Worm (Caenorhabditis elegans) whole organism, L1 larva: ENCODE data around the gene twk-4.

ENCODE experiments used
- ama-1 ChIP-seq: fragments of 150-350 bp; optimal IDR thresholded peaks from 2 replicates; lab custom pipeline; 2014
- blmp-1 ChIP-seq: fragments of 150-350 bp; optimal IDR thresholded peaks from 2 replicates; lab custom pipeline; 2014; ENCODE audit warnings: missing biosample characterization, missing genetic modification characterization
- ces-1 ChIP-seq: fragments of 150-350 bp; optimal IDR thresholded peaks from 2 replicates; lab custom pipeline; 2014; ENCODE audit warnings: missing biosample characterization, missing genetic modification reagents, missing genetic modification characterization
- fos-1 ChIP-seq: fragments of 150-350 bp; optimal IDR thresholded peaks from 2 replicates; lab custom pipeline; 2014; ENCODE audit warnings: missing biosample characterization, missing genetic modification characterization
- lin-39 ChIP-seq: fragments of 150-350 bp; optimal IDR thresholded peaks from 2 replicates; lab custom pipeline; 2014; ENCODE audit warnings: missing biosample characterization, missing genetic modification reagents, missing genetic modification characterization
- lir-3 ChIP-seq: sonication (generic microtip); optimal IDR thresholded peaks from 2 replicates; lab custom pipeline; 2016; ENCODE audit warnings: mild to moderate bottlenecking, missing genetic modification characterization, moderate library complexity, missing compliant biosample characterization; ENCODE audit not compliant: poor library complexity
- pag-3 ChIP-seq: sonication (generic microtip); optimal IDR thresholded peaks from 2 replicates; lab custom pipeline; 2017; ENCODE audit warnings: missing genetic modification characterization, mild to moderate bottlenecking, missing compliant biosample characterization, antibody characterized with exemption, borderline replicate concordance; ENCODE audit not compliant: insufficient read depth
- pax-3 ChIP-seq: fragments of 200-800 bp; sonication (Bioruptor generic); optimal IDR thresholded peaks from 2 replicates; lab custom pipeline; 2018; ENCODE audit warnings: mild to moderate bottlenecking, missing genetic modification characterization, moderate library complexity, missing compliant biosample characterization
- sup-37 ChIP-seq: fragments of 200-800 bp; sonication (Bioruptor generic); optimal IDR thresholded peaks from 2 replicates; lab custom pipeline; 2018; ENCODE audit warnings: mild to moderate bottlenecking, missing genetic modification characterization, missing compliant biosample characterization
- unc-62 ChIP-seq: fragments of 150-350 bp; optimal IDR thresholded peaks from 2 replicates; lab custom pipeline; 2014; ENCODE audit warnings: missing biosample characterization, missing genetic modification reagents, missing genetic modification characterization
- zip-4 ChIP-seq: fragments of 200-800 bp; sonication (Bioruptor generic); optimal IDR thresholded peaks from 2 replicates; lab custom pipeline; 2018; ENCODE audit warnings: mild to moderate bottlenecking, missing genetic modification characterization, moderate library complexity, missing compliant biosample characterization

DNA sequence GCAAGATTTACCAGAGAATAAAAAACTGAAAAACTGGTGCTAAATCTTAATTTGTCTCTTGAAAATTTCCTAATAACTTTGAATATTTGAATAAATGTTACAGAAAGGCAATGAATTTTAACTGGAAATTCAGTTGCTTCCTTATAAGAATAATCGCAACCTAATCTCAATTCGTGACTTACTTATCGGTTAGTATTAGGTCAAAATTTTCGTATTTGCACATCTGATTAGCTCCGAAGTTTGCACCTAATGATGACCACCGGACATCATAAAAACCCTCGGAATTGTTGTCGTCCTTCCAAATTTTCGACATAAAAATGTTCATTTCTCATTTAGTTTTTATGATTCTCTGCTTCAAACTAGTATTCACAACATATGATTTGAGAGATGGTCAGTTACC, 56.3 kb downstream of the twk-4 start, which contains the start of gene C16D2.3:
- TF ChIP-seq lir-3 (tag; lab: Kevin White, UChicago), result no peak
- TF ChIP-seq blmp-1 (tag; lab: Kevin White, UChicago), result no peak
- TF ChIP-seq sup-37 (GFP tag; lab: Kevin White, UChicago), result no peak
- no peak for TF ChIP-seq zip-4 (GFP tag; lab: Kevin White, UChicago)
- TF ChIP-seq unc-62, result no peak
- TF ChIP-seq fos-1 (tag; lab: Kevin White, UChicago), result no peak
- no peak for TF ChIP-seq pax-3 (tag; lab: Kevin White, UChicago)
- TF ChIP-seq pag-3 (tag; lab: Kevin White, UChicago), result no peak
- no peak for TF ChIP-seq ces-1
- TF ChIP-seq lin-39 (tag; lab: Kevin White, UChicago), result no peak
- TF ChIP-seq ama-1, result no peak
